Worm (Caenorhabditis elegans) whole organism, midembryonic: ENCODE measurements around the gene oac-22.

ENCODE experiments used
- T22C8.4 ChIP-seq: fragments of 200-800 bp; sonication (Bioruptor generic); IDR thresholded peaks from 2 replicates; pipeline ENCODE4 v1.3.6; 2022; ENCODE audit warnings: missing genetic modification characterization, missing compliant biosample characterization
- cog-1 ChIP-seq: sonication (generic microtip); optimal IDR thresholded peaks from 2 replicates; lab custom pipeline; 2016; ENCODE audit warnings: missing genetic modification characterization, missing compliant biosample characterization
- flt-1 ChIP-seq: fragments of 200-800 bp; sonication (Bioruptor generic); IDR thresholded peaks from 2 replicates; pipeline ENCODE4 v1.3.6; 2022; ENCODE audit warnings: missing genetic modification characterization, missing compliant biosample characterization
- klf-2 ChIP-seq: fragments of 200-800 bp; sonication (Bioruptor generic); conservative IDR thresholded peaks from 2 replicates; pipeline ENCODE4 v1.3.6; 2022; ENCODE audit warnings: missing genetic modification reagents, missing genetic modification characterization, missing compliant biosample characterization
- med-1 ChIP-seq: sonication (generic microtip); optimal IDR thresholded peaks from 2 replicates; lab custom pipeline; 2017; ENCODE audit warnings: missing genetic modification characterization, mild to moderate bottlenecking, missing compliant biosample characterization, antibody characterized with exemption, missing genetic modification reagents; ENCODE audit not compliant: insufficient read depth
- ref-1 ChIP-seq: fragments of 200-800 bp; sonication (Bioruptor generic); conservative IDR thresholded peaks from 2 replicates; pipeline ENCODE4 v1.3.6; 2022; ENCODE audit warnings: missing genetic modification reagents, missing genetic modification characterization, missing compliant biosample characterization
- tab-1 ChIP-seq: fragments of 200-800 bp; sonication (Bioruptor generic); IDR thresholded peaks from 2 replicates; pipeline ENCODE4 v1.3.6; 2022; ENCODE audit warnings: missing genetic modification characterization, missing compliant biosample characterization
- ztf-23 ChIP-seq: fragments of 200-800 bp; sonication (Bioruptor generic); IDR thresholded peaks from 2 replicates; pipeline ENCODE4 v1.3.6; 2022; ENCODE audit warnings: missing genetic modification reagents, missing genetic modification characterization, missing compliant biosample characterization
- ztf-29 ChIP-seq: fragments of 200-800 bp; sonication (Bioruptor generic); IDR thresholded peaks from 2 replicates; pipeline ENCODE4 v1.3.6; 2022; ENCODE audit warnings: missing genetic modification reagents, missing genetic modification characterization, missing compliant biosample characterization

The oac-22 gene

ce11 chrIV:3867252-3867651 is 18.2 kb upstream of the oac-22 start, which contains the start of gene F37C4.4:
F37C4.4 (plus strand) TSS chrIV:3867309.
- TF ChIP-seq cog-1 (no peak), ztf-23 (GFP tag; lab: Robert Waterston, UW) (no peak), ztf-29 (GFP tag; lab: Robert Waterston, UW) (no peak), ref-1 (GFP tag; lab: Robert Waterston, UW) (no peak), med-1 (GFP tag; lab: Kevin White, UChicago) (no peak), tab-1 (GFP tag; lab: Robert Waterston, UW) (no peak), klf-2 (no peak), flt-1 (GFP tag; lab: Robert Waterston, UW) (no peak)

ce11 chrIV:3869875-3870274 is 15.6 kb upstream of the oac-22 start:
- TF ChIP-seq klf-2: no peak
- TF ChIP-seq ref-1 (GFP tag; lab: Robert Waterston, UW): no peak
- no peak for TF ChIP-seq ztf-29 (GFP tag; lab: Robert Waterston, UW)
- TF ChIP-seq ztf-23 (GFP tag; lab: Robert Waterston, UW): no peak
- no peak for TF ChIP-seq med-1 (GFP tag; lab: Kevin White, UChicago)
- no peak for TF ChIP-seq cog-1
- TF ChIP-seq T22C8.4 (GFP tag; lab: Robert Waterston, UW): no peak
- TF ChIP-seq flt-1 (GFP tag; lab: Robert Waterston, UW): no peak
- no peak for TF ChIP-seq tab-1 (GFP tag; lab: Robert Waterston, UW)

ce11 chrIV:3873195-3873594 is 12.3 kb upstream of the oac-22 start:
- TF ChIP-seq ref-1 (GFP tag; lab: Robert Waterston, UW): no peak
- TF ChIP-seq ztf-29 (GFP tag; lab: Robert Waterston, UW): no peak
- no peak for TF ChIP-seq T22C8.4 (GFP tag; lab: Robert Waterston, UW)
- TF ChIP-seq klf-2: no peak
- TF ChIP-seq cog-1: no peak
- no peak for TF ChIP-seq ztf-23 (GFP tag; lab: Robert Waterston, UW)
- TF ChIP-seq med-1 (GFP tag; lab: Kevin White, UChicago): no peak
- no peak for TF ChIP-seq tab-1 (GFP tag; lab: Robert Waterston, UW)
- no peak for TF ChIP-seq flt-1 (GFP tag; lab: Robert Waterston, UW)

- TF ChIP-seq klf-2: no peak
- no peak for TF ChIP-seq med-1 (GFP tag; lab: Kevin White, UChicago)
- TF ChIP-seq flt-1 (GFP tag; lab: Robert Waterston, UW): no peak
- TF ChIP-seq cog-1: no peak
- no peak for TF ChIP-seq ref-1 (GFP tag; lab: Robert Waterston, UW)
- no peak for TF ChIP-seq T22C8.4 (GFP tag; lab: Robert Waterston, UW)
- TF ChIP-seq tab-1 (GFP tag; lab: Robert Waterston, UW): no peak
- no peak for TF ChIP-seq ztf-29 (GFP tag; lab: Robert Waterston, UW)
- no peak for TF ChIP-seq ztf-23 (GFP tag; lab: Robert Waterston, UW)
Measured at ce11 chrIV:3873706-3874105, 11.8 kb upstream of the oac-22 start, which contains the start of gene F37C4.5. F37C4.5 (minus strand) TSS chrIV:3873806.

- TF ChIP-seq ztf-29 (GFP tag; lab: Robert Waterston, UW) (no peak), flt-1 (GFP tag; lab: Robert Waterston, UW) (no peak), klf-2 (no peak), T22C8.4 (GFP tag; lab: Robert Waterston, UW) (no peak)
Measured at ce11 chrIV:3874417-3874816, 11.1 kb upstream of the oac-22 start.

- TF ChIP-seq cog-1: no peak
- no peak for TF ChIP-seq ztf-23 (GFP tag; lab: Robert Waterston, UW)
- TF ChIP-seq ref-1 (GFP tag; lab: Robert Waterston, UW): no peak
- TF ChIP-seq flt-1 (GFP tag; lab: Robert Waterston, UW): no peak
- no peak for TF ChIP-seq klf-2
- TF ChIP-seq T22C8.4 (GFP tag; lab: Robert Waterston, UW): no peak
- no peak for TF ChIP-seq ztf-29 (GFP tag; lab: Robert Waterston, UW)
- TF ChIP-seq med-1 (GFP tag; lab: Kevin White, UChicago): no peak
- TF ChIP-seq tab-1 (GFP tag; lab: Robert Waterston, UW): no peak
Measured at ce11 chrIV:3875260-3875659, 10.2 kb upstream of the oac-22 start.

- TF ChIP-seq ref-1 (GFP tag; lab: Robert Waterston, UW): no peak
- no peak for TF ChIP-seq klf-2
- no peak for TF ChIP-seq ztf-29 (GFP tag; lab: Robert Waterston, UW)
- TF ChIP-seq tab-1 (GFP tag; lab: Robert Waterston, UW): no peak
Measured at ce11 chrIV:3876955-3877354, 8.5 kb upstream of the oac-22 start.

ce11 chrIV:3878283-3878938 is 7.1 kb upstream of the oac-22 start, which contains the start of gene F37C4.6:
F37C4.6 (minus strand) TSS chrIV:3878333.
- TF ChIP-seq ztf-23 (GFP tag; lab: Robert Waterston, UW): no peak
- TF ChIP-seq cog-1: no peak
- TF ChIP-seq med-1 (GFP tag; lab: Kevin White, UChicago): no peak
- TF ChIP-seq flt-1 (GFP tag; lab: Robert Waterston, UW): no peak
- no peak for TF ChIP-seq tab-1 (GFP tag; lab: Robert Waterston, UW)
- no peak for TF ChIP-seq ztf-29 (GFP tag; lab: Robert Waterston, UW)
- no peak for TF ChIP-seq T22C8.4 (GFP tag; lab: Robert Waterston, UW)
- no peak for TF ChIP-seq ref-1 (GFP tag; lab: Robert Waterston, UW)
- no peak for TF ChIP-seq klf-2

ce11 chrIV:3881119-3881518 is 4.3 kb upstream of the oac-22 start, which contains the start of the genes F37C4.8 and oac-23:
F37C4.8 (minus strand) TSS chrIV:3881219.
oac-23 (plus strand) TSS chrIV:3881441.
- no peak for TF ChIP-seq cog-1
- TF ChIP-seq ztf-29 (GFP tag; lab: Robert Waterston, UW): no peak
- TF ChIP-seq T22C8.4 (GFP tag; lab: Robert Waterston, UW): no peak
- no peak for TF ChIP-seq med-1 (GFP tag; lab: Kevin White, UChicago)
- TF ChIP-seq flt-1 (GFP tag; lab: Robert Waterston, UW): no peak
- TF ChIP-seq tab-1 (GFP tag; lab: Robert Waterston, UW): no peak
- TF ChIP-seq ref-1 (GFP tag; lab: Robert Waterston, UW): no peak
- TF ChIP-seq ztf-23 (GFP tag; lab: Robert Waterston, UW): no peak
- no peak for TF ChIP-seq klf-2
